Fruit fly (Drosophila melanogaster): ENCODE measurements around the gene Tpr2.

Gene Tpr2

DNA sequence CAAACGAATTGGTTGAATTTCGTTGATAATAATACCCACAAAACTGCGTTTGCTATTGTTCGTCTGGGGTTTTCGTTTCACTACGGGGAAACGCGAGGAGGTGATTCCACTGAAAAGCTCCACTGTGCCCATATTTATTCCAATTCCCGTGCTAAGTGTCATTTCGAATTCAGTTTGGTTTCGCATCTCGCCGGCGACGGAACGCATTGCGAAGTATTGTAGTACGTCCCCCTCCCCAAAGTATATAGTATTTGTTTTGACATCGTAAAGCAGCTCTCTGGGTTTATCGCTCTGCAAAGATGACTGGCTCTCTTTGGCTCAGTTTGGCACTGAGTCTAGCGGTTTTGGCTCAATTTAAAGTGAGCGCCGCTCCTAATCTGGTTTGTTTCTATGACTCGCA is 40.4 kb upstream of the Tpr2 start, which contains the start of gene Idgf3:
TSS of gene Idgf3 (plus strand) at position 17 of the 400 bp plus-strand sequence.
- TF ChIP-seq CG7101 (tag; optimal IDR thresholded peaks at IDR 0.05) (peak; percentile 32), toe (GFP tag; optimal IDR thresholded peaks at IDR 0.05) (peak; percentile 14), cnc (optimal IDR thresholded peaks at IDR 0.05) (no peak), tj (GFP tag; optimal IDR thresholded peaks at IDR 0.05) (peak; percentile 4), CG7045 (GFP tag; optimal IDR thresholded peaks at IDR 0.05) (no peak), cic (GFP tag; optimal IDR thresholded peaks at IDR 0.05) (peak; percentile 58), bab1 (GFP tag; optimal IDR thresholded peaks at IDR 0.05) (no peak), Crg-1 (GFP tag; optimal IDR thresholded peaks at IDR 0.05) (no peak), Mnt (GFP tag; optimal IDR thresholded peaks at IDR 0.05) (peak; percentile 32), ovo (GFP tag; optimal IDR thresholded peaks at IDR 0.05) (no peak), CG14711 (tag; optimal IDR thresholded peaks at IDR 0.05) (no peak), pad (GFP tag; optimal IDR thresholded peaks at IDR 0.05) (no peak), CG12768 (GFP tag; optimal IDR thresholded peaks at IDR 0.05) (peak; percentile 49), CG11617 (GFP tag; optimal IDR thresholded peaks at IDR 0.05) (peak; percentile 22), CG33017 (tag; optimal IDR thresholded peaks at IDR 0.05) (no peak), CG1620 (GFP tag; optimal IDR thresholded peaks at IDR 0.05) (no peak), Hr96 (GFP tag; optimal IDR thresholded peaks at IDR 0.05) (peak; percentile 32), kay (GFP tag; ENCODE audit: borderline replicate concordance) (no peak), CG5204 (GFP tag; optimal IDR thresholded peaks at IDR 0.05) (peak; percentile 13), Clk (GFP tag; optimal IDR thresholded peaks at IDR 0.05) (no peak)

dm6 chr2L:16451858-16452257 is 39.5 kb upstream of the Tpr2 start:
- TF ChIP-seq CG12768 (GFP tag; optimal IDR thresholded peaks at IDR 0.05) = no peak
- TF ChIP-seq CG14711 (tag; optimal IDR thresholded peaks at IDR 0.05) = peak; percentile 1
- peak; percentile 28 for TF ChIP-seq CG7101 (tag; optimal IDR thresholded peaks at IDR 0.05)
- TF ChIP-seq kay (GFP tag; ENCODE audit: borderline replicate concordance) = no peak
- TF ChIP-seq pad (GFP tag; optimal IDR thresholded peaks at IDR 0.05) = no peak
- peak; percentile 31 for TF ChIP-seq ovo (GFP tag; optimal IDR thresholded peaks at IDR 0.05)
- no peak for TF ChIP-seq CG33017 (tag; optimal IDR thresholded peaks at IDR 0.05)
- no peak for TF ChIP-seq toe (GFP tag; optimal IDR thresholded peaks at IDR 0.05)
- peak; percentile 3 for TF ChIP-seq Crg-1 (GFP tag; optimal IDR thresholded peaks at IDR 0.05)
- TF ChIP-seq cic (GFP tag; optimal IDR thresholded peaks at IDR 0.05) = no peak
- TF ChIP-seq cnc (optimal IDR thresholded peaks at IDR 0.05) = no peak
- TF ChIP-seq tj (GFP tag; optimal IDR thresholded peaks at IDR 0.05) = no peak
- TF ChIP-seq CG5204 (GFP tag; optimal IDR thresholded peaks at IDR 0.05) = no peak
- TF ChIP-seq CG11617 (GFP tag; optimal IDR thresholded peaks at IDR 0.05) = no peak
- peak; percentile 15 for TF ChIP-seq CG7045 (GFP tag; optimal IDR thresholded peaks at IDR 0.05)

DNA sequence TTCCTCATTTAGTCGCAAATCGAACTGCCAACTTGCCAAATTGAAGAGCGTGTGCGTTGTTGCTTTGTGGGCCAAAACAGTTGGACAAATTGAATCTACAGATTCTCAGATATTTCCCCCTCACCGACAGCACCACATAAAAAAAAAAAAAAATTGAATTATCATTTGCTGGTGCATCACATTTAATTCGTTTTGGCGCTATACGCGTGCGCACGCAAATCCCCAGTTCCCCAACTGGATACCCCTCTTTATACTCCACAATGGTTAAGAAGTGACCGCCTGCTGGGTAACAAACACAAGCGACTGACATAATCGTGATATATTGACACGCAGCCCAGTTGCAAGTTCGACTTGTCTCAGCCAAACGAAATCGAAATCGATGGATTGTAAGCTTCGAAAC is 33.0 kb upstream of the Tpr2 start:
- TF ChIP-seq CG5204 (GFP tag; optimal IDR thresholded peaks at IDR 0.05) (no peak), CG14711 (tag; optimal IDR thresholded peaks at IDR 0.05) (no peak), kay (GFP tag; ENCODE audit: borderline replicate concordance) (no peak), CG1620 (GFP tag; optimal IDR thresholded peaks at IDR 0.05) (no peak), cnc (optimal IDR thresholded peaks at IDR 0.05) (no peak), CG33017 (tag; optimal IDR thresholded peaks at IDR 0.05) (no peak), ovo (GFP tag; optimal IDR thresholded peaks at IDR 0.05) (no peak), CG11617 (GFP tag; optimal IDR thresholded peaks at IDR 0.05) (no peak), CG7045 (GFP tag; optimal IDR thresholded peaks at IDR 0.05) (no peak), CG7101 (tag; optimal IDR thresholded peaks at IDR 0.05) (no peak), tj (GFP tag; optimal IDR thresholded peaks at IDR 0.05) (no peak)

- TF ChIP-seq CG5204 (GFP tag; optimal IDR thresholded peaks at IDR 0.05) = no peak
- TF ChIP-seq CG7045 (GFP tag; optimal IDR thresholded peaks at IDR 0.05) = no peak
- TF ChIP-seq tj (GFP tag; optimal IDR thresholded peaks at IDR 0.05) = no peak
- TF ChIP-seq Hr96 (GFP tag; optimal IDR thresholded peaks at IDR 0.05) = no peak
- TF ChIP-seq toe (GFP tag; optimal IDR thresholded peaks at IDR 0.05) = no peak
- TF ChIP-seq CG11617 (GFP tag; optimal IDR thresholded peaks at IDR 0.05) = no peak
- no peak for TF ChIP-seq Mnt (GFP tag; optimal IDR thresholded peaks at IDR 0.05)
Measured at dm6 chr2L:16463657-16464056, 27.7 kb upstream of the Tpr2 start.

DNA sequence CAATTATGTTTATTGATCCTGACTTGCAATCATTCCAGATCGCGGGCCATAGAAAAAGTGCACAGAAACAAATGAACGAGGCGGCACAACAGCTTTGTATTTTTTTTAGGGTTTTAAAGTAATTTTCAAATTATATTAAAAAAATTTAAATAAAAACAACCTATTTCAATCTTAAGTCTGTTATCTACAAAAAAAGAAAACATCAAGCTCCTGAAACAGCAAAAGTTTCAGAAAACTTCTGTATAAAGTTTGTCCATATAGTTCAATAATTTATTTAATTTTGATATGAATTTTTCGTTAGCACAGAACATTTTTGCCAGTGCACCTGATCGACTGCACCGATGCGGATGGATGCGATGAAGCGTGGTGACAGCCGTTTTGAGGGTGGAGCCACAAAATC is 21.6 kb upstream of the Tpr2 start:
- no peak for TF ChIP-seq bab1 (GFP tag; optimal IDR thresholded peaks at IDR 0.05)
- no peak for TF ChIP-seq CG11617 (GFP tag; optimal IDR thresholded peaks at IDR 0.05)
- TF ChIP-seq CG33017 (tag; optimal IDR thresholded peaks at IDR 0.05) = no peak
- no peak for TF ChIP-seq tj (GFP tag; optimal IDR thresholded peaks at IDR 0.05)
- TF ChIP-seq toe (GFP tag; optimal IDR thresholded peaks at IDR 0.05) = no peak
- TF ChIP-seq CG14711 (tag; optimal IDR thresholded peaks at IDR 0.05) = no peak
- TF ChIP-seq cnc (optimal IDR thresholded peaks at IDR 0.05) = no peak
- TF ChIP-seq ovo (GFP tag; optimal IDR thresholded peaks at IDR 0.05) = no peak
- TF ChIP-seq kay (GFP tag; ENCODE audit: borderline replicate concordance) = no peak
- no peak for TF ChIP-seq pad (GFP tag; optimal IDR thresholded peaks at IDR 0.05)
- no peak for TF ChIP-seq CG7101 (tag; optimal IDR thresholded peaks at IDR 0.05)
- TF ChIP-seq CG12768 (GFP tag; optimal IDR thresholded peaks at IDR 0.05) = no peak
- TF ChIP-seq CG5204 (GFP tag; optimal IDR thresholded peaks at IDR 0.05) = no peak
- no peak for TF ChIP-seq Mnt (GFP tag; optimal IDR thresholded peaks at IDR 0.05)
- TF ChIP-seq Crg-1 (GFP tag; optimal IDR thresholded peaks at IDR 0.05) = no peak
- no peak for TF ChIP-seq cic (GFP tag; optimal IDR thresholded peaks at IDR 0.05)

DNA sequence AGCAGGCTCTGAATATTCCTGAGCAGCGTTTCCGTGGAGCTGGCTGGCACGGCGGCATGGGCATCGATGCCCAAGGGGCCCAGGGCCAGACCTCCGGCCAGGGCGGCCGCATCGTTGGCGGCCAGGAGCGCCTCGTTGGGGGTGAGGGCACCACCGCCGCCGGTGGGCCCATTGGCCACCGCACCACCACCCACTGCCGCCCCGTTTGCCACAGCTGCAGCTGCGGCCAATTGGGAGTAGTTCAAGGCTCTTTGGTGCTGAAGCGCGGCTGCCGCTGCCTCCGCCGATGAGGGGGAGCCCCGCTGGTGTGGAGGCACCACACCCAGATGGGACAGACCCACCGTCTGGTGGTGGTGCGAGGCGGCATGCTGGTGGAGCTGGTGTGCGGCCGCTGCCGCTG is 19.2 kb upstream of the Tpr2 start:
- TF ChIP-seq tj (GFP tag; optimal IDR thresholded peaks at IDR 0.05) (no peak), Mnt (GFP tag; optimal IDR thresholded peaks at IDR 0.05) (no peak), CG12768 (GFP tag; optimal IDR thresholded peaks at IDR 0.05) (no peak), CG5204 (GFP tag; optimal IDR thresholded peaks at IDR 0.05) (no peak), bab1 (GFP tag; optimal IDR thresholded peaks at IDR 0.05) (no peak), CG7101 (tag; optimal IDR thresholded peaks at IDR 0.05) (no peak), Hr96 (GFP tag; optimal IDR thresholded peaks at IDR 0.05) (no peak), cnc (optimal IDR thresholded peaks at IDR 0.05) (no peak), CG14711 (tag; optimal IDR thresholded peaks at IDR 0.05) (no peak), kay (GFP tag; ENCODE audit: borderline replicate concordance) (no peak), cic (GFP tag; optimal IDR thresholded peaks at IDR 0.05) (no peak), toe (GFP tag; optimal IDR thresholded peaks at IDR 0.05) (no peak), CG1620 (GFP tag; optimal IDR thresholded peaks at IDR 0.05) (no peak), CG33017 (tag; optimal IDR thresholded peaks at IDR 0.05) (no peak), CG11617 (GFP tag; optimal IDR thresholded peaks at IDR 0.05) (no peak), ovo (GFP tag; optimal IDR thresholded peaks at IDR 0.05) (no peak), CG7045 (GFP tag; optimal IDR thresholded peaks at IDR 0.05) (no peak), pad (GFP tag; optimal IDR thresholded peaks at IDR 0.05) (no peak), Clk (GFP tag; optimal IDR thresholded peaks at IDR 0.05) (no peak)

All from whole organism, adult.